Fruit fly (Drosophila melanogaster): Measurements from ENCODE around the gene CG14137.

CG14137 gene

DNA sequence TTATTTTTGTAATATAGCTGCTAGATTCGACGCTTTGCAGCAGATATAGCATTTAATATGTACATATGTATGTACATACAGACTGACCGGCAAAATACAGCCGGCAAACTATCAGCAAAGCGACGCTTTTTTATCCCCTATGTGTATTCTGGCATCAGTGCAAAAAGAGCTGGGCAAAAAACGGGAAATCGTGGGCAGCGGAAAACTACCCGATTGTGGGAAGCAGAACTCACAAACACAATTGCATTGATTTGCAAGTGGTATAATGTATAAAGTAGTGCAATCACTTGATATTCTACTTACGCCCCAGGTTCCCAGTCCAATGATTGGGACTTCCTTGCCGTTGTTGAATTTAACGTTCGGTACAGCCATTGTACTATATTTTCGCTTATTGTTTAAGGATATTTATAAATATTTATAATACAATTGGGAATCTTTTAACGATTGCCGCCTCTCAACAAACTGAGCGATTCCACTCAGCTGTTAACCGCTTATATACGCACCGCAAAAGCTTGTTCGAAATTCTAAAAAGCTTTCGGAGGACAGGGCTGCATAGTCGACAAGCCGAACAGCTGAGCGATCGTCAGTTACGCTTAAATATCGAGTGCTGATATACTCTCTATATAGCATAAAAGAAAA, 23.5 kb upstream of the CG14137 start:
- no peak for TF ChIP-seq h (optimal IDR thresholded peaks at IDR 0.05)

DNA sequence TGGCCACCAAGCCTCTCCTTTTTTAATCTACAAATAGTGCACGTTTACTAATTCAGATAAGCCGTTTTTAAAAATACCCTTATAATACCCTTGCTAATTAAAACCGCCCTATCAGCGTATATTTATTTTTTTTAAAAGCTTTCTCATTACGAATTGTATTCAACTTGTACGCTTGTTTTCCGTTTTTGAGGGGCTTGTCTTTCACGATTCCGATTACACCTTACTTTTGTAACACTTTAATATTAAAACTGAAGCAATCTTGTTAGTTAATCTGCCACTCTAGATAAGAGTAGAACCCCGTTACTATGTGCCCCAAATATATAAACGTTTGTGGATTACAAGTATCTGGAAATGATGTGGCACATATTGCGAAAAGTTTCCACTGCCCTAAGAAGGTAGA, 22.9 kb upstream of the CG14137 start:
- TF ChIP-seq h (optimal IDR thresholded peaks at IDR 0.05): no peak
- TF ChIP-seq psq (optimal IDR thresholded peaks at IDR 0.05): no peak
- no peak for TF ChIP-seq insv (optimal IDR thresholded peaks at IDR 0.05)
- no peak for TF ChIP-seq Sin3A (optimal IDR thresholded peaks at IDR 0.05)
- TF ChIP-seq Myc (optimal IDR thresholded peaks at IDR 0.05): no peak
- TF ChIP-seq ttk (optimal IDR thresholded peaks at IDR 0.05): no peak

DNA sequence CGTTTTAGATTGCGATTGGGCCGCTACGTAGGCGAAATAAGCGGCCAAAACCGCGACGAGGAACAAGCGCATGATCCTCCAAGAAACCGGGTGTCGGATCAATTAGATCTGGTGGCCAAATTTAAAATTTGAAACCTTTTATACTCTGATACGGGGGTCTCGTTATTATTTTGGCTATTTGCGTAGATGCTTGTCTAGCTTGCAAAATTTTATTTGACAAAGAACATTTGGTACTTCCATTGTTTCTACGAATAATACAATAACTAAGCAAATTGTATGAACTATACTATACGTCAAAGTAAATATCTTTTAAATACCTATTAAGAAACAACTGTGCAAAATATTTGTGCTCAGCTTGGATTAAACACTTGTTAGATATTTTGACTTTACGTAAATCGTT, 20.1 kb upstream of the CG14137 start, which contains the start of gene Muc68Ca:
Gene Muc68Ca (minus strand): TSS at position 101 of the 400 bp plus-strand sequence.
- no peak for TF ChIP-seq Myc (optimal IDR thresholded peaks at IDR 0.05)
- no peak for TF ChIP-seq insv (optimal IDR thresholded peaks at IDR 0.05)
- TF ChIP-seq psq (optimal IDR thresholded peaks at IDR 0.05): no peak
- TF ChIP-seq Sin3A (optimal IDR thresholded peaks at IDR 0.05): no peak
- no peak for TF ChIP-seq h (optimal IDR thresholded peaks at IDR 0.05)
- no peak for TF ChIP-seq ttk (optimal IDR thresholded peaks at IDR 0.05)

dm6 chr3L:11609835-11610234, 10.0 kb upstream of the CG14137 start, which contains the start of gene CG42832:
Gene CG42832, plus strand, starts transcription at chr3L:11610135.
- TF ChIP-seq Myc (optimal IDR thresholded peaks at IDR 0.05) (no peak), ttk (optimal IDR thresholded peaks at IDR 0.05) (no peak), psq (optimal IDR thresholded peaks at IDR 0.05) (no peak), Sin3A (optimal IDR thresholded peaks at IDR 0.05) (no peak), insv (optimal IDR thresholded peaks at IDR 0.05) (no peak), h (optimal IDR thresholded peaks at IDR 0.05) (no peak)

DNA sequence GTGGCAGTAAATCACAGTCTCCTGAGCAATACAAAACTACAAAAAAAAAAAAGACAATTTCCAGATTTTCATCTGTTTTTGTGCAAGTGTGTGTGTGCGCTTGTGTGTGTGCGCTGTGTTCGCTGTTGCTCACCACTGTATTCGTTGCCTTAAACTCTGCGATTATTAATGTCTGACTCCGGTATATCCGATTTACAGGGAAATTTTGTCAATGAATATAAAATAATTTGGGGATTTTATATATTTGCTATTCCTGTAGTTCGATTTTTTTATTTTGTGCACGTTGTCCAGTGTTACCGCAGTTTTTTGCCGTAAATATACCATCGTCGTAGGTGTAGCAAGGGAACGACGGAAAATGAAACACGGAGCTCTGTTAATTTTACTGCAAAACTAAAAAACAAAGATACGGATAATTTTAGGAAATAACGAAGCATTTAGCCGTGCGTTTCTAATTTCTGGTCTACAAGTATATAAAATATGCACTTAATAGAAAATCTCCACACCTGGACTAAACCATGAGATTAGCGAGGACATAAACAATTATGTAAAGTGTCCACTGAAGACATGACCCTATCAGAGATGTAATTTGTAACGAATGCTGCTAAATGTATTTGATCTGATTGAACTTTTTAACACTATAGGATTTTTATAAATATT, 9.4 kb upstream of the CG14137 start, which contains the start of gene Duba:
Gene Duba (minus strand): TSS at position 313 of the 657 bp plus-strand sequence.
- no peak for TF ChIP-seq psq (optimal IDR thresholded peaks at IDR 0.05)
- no peak for TF ChIP-seq insv (optimal IDR thresholded peaks at IDR 0.05)

dm6 chr3L:11604227-11604626, 4.4 kb upstream of the CG14137 start:
- no peak for TF ChIP-seq ttk (optimal IDR thresholded peaks at IDR 0.05)
- TF ChIP-seq Sin3A (optimal IDR thresholded peaks at IDR 0.05): no peak
- TF ChIP-seq insv (optimal IDR thresholded peaks at IDR 0.05): no peak
- TF ChIP-seq Myc (optimal IDR thresholded peaks at IDR 0.05): no peak
- TF ChIP-seq h (optimal IDR thresholded peaks at IDR 0.05): no peak
- no peak for TF ChIP-seq psq (optimal IDR thresholded peaks at IDR 0.05)

DNA sequence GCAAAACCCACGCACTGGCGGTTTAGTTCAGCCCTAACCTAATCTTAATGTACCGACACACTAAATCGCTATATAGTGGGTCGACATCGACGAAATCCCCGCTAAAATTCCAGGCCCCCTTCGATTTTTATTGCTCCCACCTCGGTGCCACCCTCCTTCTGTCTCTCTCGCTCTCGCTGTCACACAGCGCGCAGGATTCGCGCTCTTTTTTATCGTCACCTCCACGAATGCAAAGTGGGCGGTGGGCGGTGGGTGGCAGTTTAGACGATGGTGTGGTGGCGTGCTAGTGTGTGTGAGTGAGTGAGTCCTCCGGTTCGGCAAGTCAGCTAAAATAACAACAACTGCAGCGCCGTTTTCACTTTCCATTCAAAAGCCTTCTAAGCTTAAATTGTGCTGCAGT, 2.2 kb upstream of the CG14137 start:
- TF ChIP-seq ttk (optimal IDR thresholded peaks at IDR 0.05) (no peak), Sin3A (optimal IDR thresholded peaks at IDR 0.05) (no peak), insv (optimal IDR thresholded peaks at IDR 0.05) (no peak), psq (optimal IDR thresholded peaks at IDR 0.05) (no peak), Myc (optimal IDR thresholded peaks at IDR 0.05) (no peak), h (optimal IDR thresholded peaks at IDR 0.05) (no peak)

DNA sequence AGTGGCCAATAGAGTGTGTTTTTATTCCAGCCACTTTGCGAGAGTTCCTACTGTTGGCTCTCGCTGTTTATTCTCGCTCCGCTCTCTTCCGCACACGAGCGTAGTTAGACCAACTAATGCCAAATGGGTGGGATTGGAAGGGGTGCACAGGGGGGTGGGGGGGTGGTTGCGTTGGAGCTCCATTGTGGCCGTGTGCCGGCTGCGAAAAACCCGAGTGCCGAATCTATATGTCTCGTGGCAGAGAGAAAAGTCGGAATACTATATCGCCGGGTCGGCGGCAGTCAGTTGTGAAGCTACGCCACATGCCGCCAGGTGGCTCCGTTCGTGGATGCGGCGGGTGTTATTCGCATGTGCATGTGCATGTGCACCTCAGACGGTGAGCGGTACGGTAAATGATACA, 1.3 kb upstream of the CG14137 start:
- TF ChIP-seq Myc (optimal IDR thresholded peaks at IDR 0.05) (no peak), h (optimal IDR thresholded peaks at IDR 0.05) (no peak), insv (optimal IDR thresholded peaks at IDR 0.05) (no peak), psq (optimal IDR thresholded peaks at IDR 0.05) (no peak), Sin3A (optimal IDR thresholded peaks at IDR 0.05) (no peak)

DNA sequence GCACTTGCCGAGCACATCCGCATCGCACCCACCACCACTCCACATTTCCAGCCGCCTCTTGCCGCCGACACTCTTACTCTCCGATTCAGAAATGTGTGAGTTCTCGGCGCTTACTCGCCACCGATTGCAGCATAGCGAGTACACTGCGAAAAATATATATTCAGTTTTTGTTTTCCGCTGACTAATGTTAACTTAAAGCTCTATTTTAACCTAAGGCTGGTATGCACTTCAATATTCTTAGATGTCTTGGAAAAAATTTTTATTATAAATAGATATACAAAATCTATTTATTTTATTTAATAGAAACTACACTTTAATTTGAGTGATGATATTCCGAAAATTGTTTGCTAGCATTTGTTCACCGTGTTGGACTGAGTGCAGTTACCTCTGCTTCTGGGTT, 610 bp downstream of the CG14137 start:
- TF ChIP-seq Myc (optimal IDR thresholded peaks at IDR 0.05): no peak
- no peak for TF ChIP-seq psq (optimal IDR thresholded peaks at IDR 0.05)
- no peak for TF ChIP-seq insv (optimal IDR thresholded peaks at IDR 0.05)
- TF ChIP-seq ttk (optimal IDR thresholded peaks at IDR 0.05): no peak
- no peak for TF ChIP-seq h (optimal IDR thresholded peaks at IDR 0.05)
- no peak for TF ChIP-seq Sin3A (optimal IDR thresholded peaks at IDR 0.05)

DNA sequence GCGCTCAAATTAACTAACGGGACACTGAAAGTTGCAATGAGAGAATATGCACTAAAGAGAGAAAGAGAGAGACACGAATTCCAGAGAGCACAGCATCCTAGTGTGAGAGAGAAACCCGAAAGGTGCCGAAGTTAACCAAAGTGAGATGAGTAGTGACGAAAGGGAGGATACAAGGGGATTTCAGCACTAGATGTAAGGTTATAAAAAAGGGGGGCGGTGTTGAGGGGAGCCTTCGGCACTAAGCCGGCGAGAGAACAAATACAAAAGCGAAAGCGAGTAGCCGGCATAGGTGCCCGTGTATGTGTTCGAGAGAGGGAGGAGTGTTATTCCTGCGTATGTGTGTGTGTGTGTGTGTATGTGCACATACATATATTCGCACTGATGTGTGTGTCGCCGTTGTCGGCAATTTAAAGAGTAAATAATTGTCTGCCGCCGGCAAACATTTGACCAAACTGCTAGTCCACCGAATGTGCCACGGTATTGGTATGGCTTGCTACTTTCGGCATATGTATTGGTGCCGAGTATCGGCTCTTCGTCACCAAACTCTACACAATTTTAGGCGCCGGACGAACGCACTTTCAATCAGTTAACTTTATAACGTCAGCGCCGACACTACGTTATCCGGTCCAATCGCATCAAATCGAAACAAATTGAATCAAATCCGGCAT, 3.1 kb downstream of the CG14137 start, which contains the start of gene CG7368:
Gene CG7368 (plus strand): TSS at position 618 of the 668 bp plus-strand sequence.
- TF ChIP-seq Sin3A (optimal IDR thresholded peaks at IDR 0.05): no peak
- no peak for TF ChIP-seq insv (optimal IDR thresholded peaks at IDR 0.05)
- TF ChIP-seq ttk (optimal IDR thresholded peaks at IDR 0.05): no peak
- no peak for TF ChIP-seq h (optimal IDR thresholded peaks at IDR 0.05)
- no peak for TF ChIP-seq Myc (optimal IDR thresholded peaks at IDR 0.05)

dm6 chr3L:11593778-11594177, 6.1 kb downstream of the CG14137 start:
- TF ChIP-seq ttk (optimal IDR thresholded peaks at IDR 0.05): no peak
- TF ChIP-seq psq (optimal IDR thresholded peaks at IDR 0.05): no peak
- no peak for TF ChIP-seq Myc (optimal IDR thresholded peaks at IDR 0.05)
- TF ChIP-seq h (optimal IDR thresholded peaks at IDR 0.05): no peak
- no peak for TF ChIP-seq insv (optimal IDR thresholded peaks at IDR 0.05)
- TF ChIP-seq Sin3A (optimal IDR thresholded peaks at IDR 0.05): no peak

- TF ChIP-seq Sin3A (optimal IDR thresholded peaks at IDR 0.05) (no peak), Myc (optimal IDR thresholded peaks at IDR 0.05) (no peak)
These were observed 8.1 kb downstream of the CG14137 start for dm6 chr3L:11591803-11592202.

- TF ChIP-seq Myc (optimal IDR thresholded peaks at IDR 0.05) (no peak), insv (optimal IDR thresholded peaks at IDR 0.05) (no peak), psq (optimal IDR thresholded peaks at IDR 0.05) (no peak), Sin3A (optimal IDR thresholded peaks at IDR 0.05) (no peak), ttk (optimal IDR thresholded peaks at IDR 0.05) (no peak), h (optimal IDR thresholded peaks at IDR 0.05) (no peak)
These were observed 8.7 kb downstream of the CG14137 start, which contains the start of gene CG33268 for dm6 chr3L:11591131-11591530. Gene CG33268, minus strand, starts transcription at chr3L:11591231.
